Fruit fly (Drosophila melanogaster): Measurements from ENCODE around the gene dy.
A peak's percentile ranks its signal among the peaks of the same experiment; 100 is the strongest.

dy gene

dm6 chrX:11788187-11788870 is 9.7 kb upstream of the dy start (continued):
- TF ChIP-seq trem (tag; optimal IDR thresholded peaks at IDR 0.05) (peak; percentile 17), Dek (tag; optimal IDR thresholded peaks at IDR 0.05) (peak; percentile 60), CG17385 (GFP tag; optimal IDR thresholded peaks at IDR 0.05) (peak; percentile 67), CG3726 (GFP tag; IDR thresholded peaks at IDR 0.05) (peak; percentile 61; the same call in 1 of the 3 replicates), Adf1 (GFP tag; IDR thresholded peaks at IDR 0.05) (no peak), Oaz (GFP tag; IDR thresholded peaks at IDR 0.05) (peak; percentile 51; the same call in 1 of the 2 replicates), Oli (tag; optimal IDR thresholded peaks at IDR 0.05) (peak; percentile 83), Ssrp (tag; optimal IDR thresholded peaks at IDR 0.05) (peak; percentile 71), Abd-B (GFP tag; optimal IDR thresholded peaks at IDR 0.05) (peak; percentile 34), CkIIα-i1 (GFP tag; IDR thresholded peaks at IDR 0.05) (no peak), H2.0 (GFP tag; IDR thresholded peaks at IDR 0.05) (peak; percentile 77), slbo (GFP tag; IDR thresholded peaks at IDR 0.05) (peak; percentile 79), CG30403 (GFP tag; optimal IDR thresholded peaks at IDR 0.05) (peak; percentile 78), Mad (GFP tag; optimal IDR thresholded peaks at IDR 0.05) (peak; percentile 45), HHEX (GFP tag; optimal IDR thresholded peaks at IDR 0.05) (peak; percentile 76), salm (tag; optimal IDR thresholded peaks at IDR 0.05) (peak; percentile 67), HmgZ (tag; optimal IDR thresholded peaks at IDR 0.05) (peak; percentile 51), tap (tag; optimal IDR thresholded peaks at IDR 0.05) (peak; percentile 63), CG4360 (GFP tag; IDR thresholded peaks at IDR 0.05) (0 out of 2 replicates have a peak, but pooled peaks have one; percentile 43), phol (tag; optimal IDR thresholded peaks at IDR 0.05) (peak; percentile 77), CG1024 (GFP tag; IDR thresholded peaks at IDR 0.05) (peak; percentile 41; the same call in 1 of the 2 replicates), CG16863 (GFP tag; optimal IDR thresholded peaks at IDR 0.05) (peak; percentile 55), Vsx1 (GFP tag; optimal IDR thresholded peaks at IDR 0.05) (peak; percentile 28), CG6654 (GFP tag; optimal IDR thresholded peaks at IDR 0.05) (peak; percentile 9), Rx (GFP tag; IDR thresholded peaks at IDR 0.05) (peak; percentile 73), pum (GFP tag; optimal IDR thresholded peaks at IDR 0.05) (peak; percentile 57), bigmax (GFP tag; optimal IDR thresholded peaks at IDR 0.05) (no peak), dpn (GFP tag; optimal IDR thresholded peaks at IDR 0.05) (peak; percentile 55 to 67), CG1233 (GFP tag; optimal IDR thresholded peaks at IDR 0.05) (peak; percentile 62), jigr1 (GFP tag; IDR thresholded peaks at IDR 0.05) (no peak), CG15479 (GFP tag; optimal IDR thresholded peaks at IDR 0.05) (peak; percentile 14), mam (GFP tag; optimal IDR thresholded peaks at IDR 0.05) (peak; percentile 57), org-1 (GFP tag; optimal IDR thresholded peaks at IDR 0.05) (peak; percentile 64), sna (GFP tag; IDR thresholded peaks at IDR 0.05; ENCODE audit: partially characterized antibody) (no peak), CG12659 (GFP tag; optimal IDR thresholded peaks at IDR 0.05) (peak; percentile 67), az2 (GFP tag; optimal IDR thresholded peaks at IDR 0.05) (peak; percentile 69), CG7271 (tag; optimal IDR thresholded peaks at IDR 0.05) (no peak), zfh2 (GFP tag; optimal IDR thresholded peaks at IDR 0.05) (peak; percentile 17), Fer1 (GFP tag; optimal IDR thresholded peaks at IDR 0.05) (peak; percentile 70), Ptx1 (GFP tag; IDR thresholded peaks at IDR 0.05) (peak; percentile 83), CG6765 (GFP tag; optimal IDR thresholded peaks at IDR 0.05) (peak; percentile 21), CG3847 (GFP tag; IDR thresholded peaks at IDR 0.05) (peak; percentile 26; the same call in 1 of the 2 replicates), sima (GFP tag; optimal IDR thresholded peaks at IDR 0.05) (no peak), Gsc (GFP tag; IDR thresholded peaks at IDR 0.05) (no peak), MESR4 (GFP tag; optimal IDR thresholded peaks at IDR 0.05) (no peak), sim (GFP tag; IDR thresholded peaks at IDR 0.05) (0 out of 2 replicates have a peak, but pooled peaks have one; percentile 31), ara (GFP tag; IDR thresholded peaks at IDR 0.05) (peak; percentile 74), ERR (GFP tag; optimal IDR thresholded peaks at IDR 0.05) (peak; percentile 16), CG15514 (GFP tag; optimal IDR thresholded peaks at IDR 0.05) (peak; percentile 56), Fer3 (tag; optimal IDR thresholded peaks at IDR 0.05) (peak; percentile 70)
